Fruit fly (Drosophila melanogaster) whole organism, embryonic: Measurements from ENCODE around the gene CG15160.

Experiments
- Ada2b ChIP-seq: fragments of 200-800 bp; sonication (Bioruptor generic); IDR thresholded peaks from 2 replicates; pipeline ENCODE4 v1.3.6; 2022; ENCODE audit warnings: missing biosample characterization, missing genetic modification characterization
- Aef1 ChIP-seq: fragments of 200-800 bp; sonication (Bioruptor generic); IDR thresholded peaks from 3 replicates; pipeline ENCODE4 v1.3.6; 2022; ENCODE audit warnings: missing biosample characterization, missing genetic modification characterization
- B-H2 ChIP-seq: fragments of 200-800 bp; sonication (Bioruptor generic); optimal IDR thresholded peaks from 2 replicates; lab custom pipeline; 2018; ENCODE audit warnings: missing biosample characterization, mild to moderate bottlenecking, missing genetic modification characterization
- Bgb ChIP-seq: fragments of 200-800 bp; sonication (Bioruptor generic); IDR thresholded peaks from 2 replicates; pipeline ENCODE4 v1.3.6; 2022; ENCODE audit warnings: missing biosample characterization, missing genetic modification characterization; ENCODE audit not compliant: partially characterized antibody
- C15 ChIP-seq: fragments of 200-800 bp; sonication (Bioruptor generic); IDR thresholded peaks from 3 replicates; pipeline ENCODE4 v1.3.6; 2022; ENCODE audit warnings: missing biosample characterization, missing genetic modification characterization
- CG10274 ChIP-seq: fragments of 200-800 bp; sonication (Bioruptor generic); optimal IDR thresholded peaks from 3 replicates; lab custom pipeline; 2017; ENCODE audit warnings: missing biosample characterization, mild to moderate bottlenecking, missing genetic modification characterization
- CG11247 ChIP-seq: fragments of 200-800 bp; sonication (Bioruptor generic); IDR thresholded peaks from 2 replicates; pipeline ENCODE4 v1.3.6; 2022; ENCODE audit warnings: missing biosample characterization, missing genetic modification characterization
- CG11723 ChIP-seq: fragments of 200-800 bp; sonication (Bioruptor generic); optimal IDR thresholded peaks from 2 replicates; lab custom pipeline; 2017; ENCODE audit warnings: missing biosample characterization, mild to moderate bottlenecking, missing genetic modification characterization
- CG12391 ChIP-seq: fragments of 200-800 bp; sonication (Bioruptor generic); optimal IDR thresholded peaks from 3 replicates; lab custom pipeline; 2018; ENCODE audit warnings: missing biosample characterization, mild to moderate bottlenecking, missing genetic modification characterization, moderate library complexity
- CG1602 ChIP-seq: fragments of 200-800 bp; sonication (Bioruptor generic); optimal IDR thresholded peaks from 3 replicates; lab custom pipeline; 2016; ENCODE audit warnings: missing biosample characterization, missing genetic modification characterization
- CG17361 ChIP-seq: fragments of 200-800 bp; sonication (Bioruptor generic); IDR thresholded peaks from 3 replicates; pipeline ENCODE4 v1.3.6; 2022; ENCODE audit warnings: missing biosample characterization, missing genetic modification characterization
- CG3065 ChIP-seq: fragments of 200-800 bp; sonication (Bioruptor generic); optimal IDR thresholded peaks from 2 replicates; lab custom pipeline; 2016; ENCODE audit warnings: missing biosample characterization, missing genetic modification characterization
- CG34224 ChIP-seq: fragments of 200-800 bp; sonication (Bioruptor generic); IDR thresholded peaks from 3 replicates; pipeline ENCODE4 v1.3.6; 2022; ENCODE audit warnings: missing biosample characterization, missing genetic modification characterization; ENCODE audit not compliant: partially characterized antibody
- CG5180 ChIP-seq: fragments of 200-800 bp; sonication (Bioruptor generic); optimal IDR thresholded peaks from 3 replicates; lab custom pipeline; 2017; ENCODE audit warnings: missing biosample characterization, missing genetic modification characterization, mild to moderate bottlenecking, moderate library complexity, missing genetic modification reagents
- CG8089 ChIP-seq: fragments of 200-800 bp; sonication (Bioruptor generic); optimal IDR thresholded peaks from 3 replicates; lab custom pipeline; 2016; ENCODE audit warnings: missing biosample characterization, missing genetic modification characterization
- CG8478 ChIP-seq: fragments of >200 bp; optimal IDR thresholded peaks from 2 replicates; lab custom pipeline; 2018
- Deaf1 ChIP-seq: fragments of 200-800 bp; optimal IDR thresholded peaks from 3 replicates; lab custom pipeline; 2019; ENCODE audit warnings: missing biosample characterization, mild to moderate bottlenecking, missing genetic modification characterization, moderate library complexity
- Ets65A ChIP-seq: fragments of 200-800 bp; sonication (Bioruptor generic); peaks from one replicate; lab custom pipeline; 2016; ENCODE audit warnings: missing biosample characterization, missing genetic modification characterization
- Fer1 ChIP-seq: fragments of 200-800 bp; sonication (Bioruptor generic); optimal IDR thresholded peaks from 2 replicates; lab custom pipeline; 2017; ENCODE audit warnings: missing biosample characterization, mild to moderate bottlenecking, missing genetic modification characterization
- H2.0 ChIP-seq: fragments of 200-800 bp; sonication (Bioruptor generic); IDR thresholded peaks from 2 replicates; pipeline ENCODE4 v1.3.6; 2022; ENCODE audit warnings: missing biosample characterization, missing genetic modification characterization
- Hey ChIP-seq: fragments of 200-800 bp; sonication (Bioruptor generic); optimal IDR thresholded peaks from 3 replicates; lab custom pipeline; 2018; ENCODE audit warnings: missing biosample characterization, mild to moderate bottlenecking, missing genetic modification characterization
- Hr3 ChIP-seq: fragments of 200-800 bp; sonication (Bioruptor generic); optimal IDR thresholded peaks from 3 replicates; lab custom pipeline; 2016; ENCODE audit warnings: missing biosample characterization, missing genetic modification characterization
- Myb ChIP-seq: fragments of 200-800 bp; sonication (Bioruptor generic); optimal IDR thresholded peaks from 2 replicates; lab custom pipeline; 2016; ENCODE audit warnings: missing biosample characterization, missing genetic modification characterization
- NK7.1 ChIP-seq: fragments of 200-800 bp; sonication (Bioruptor generic); optimal IDR thresholded peaks from 3 replicates; lab custom pipeline; 2016; ENCODE audit warnings: missing biosample characterization, missing genetic modification characterization
- Optix ChIP-seq: fragments of 200-800 bp; sonication (Bioruptor generic); IDR thresholded peaks from 3 replicates; pipeline ENCODE4 v1.3.6; 2022; ENCODE audit warnings: missing biosample characterization, missing genetic modification characterization
- Ptx1 ChIP-seq: fragments of 200-800 bp; sonication (Bioruptor generic); IDR thresholded peaks from 2 replicates; pipeline ENCODE4 v1.3.6; 2022; ENCODE audit warnings: missing biosample characterization, missing genetic modification characterization
- Sox100B ChIP-seq: fragments of 200-800 bp; sonication (Bioruptor generic); optimal IDR thresholded peaks from 3 replicates; lab custom pipeline; 2018; ENCODE audit warnings: missing biosample characterization, mild to moderate bottlenecking, missing genetic modification characterization
- Trl ChIP-seq, 3 experiments: fragments of >200 bp in 2 of 3; fragments of 200-800 bp in 1 of 3; sonication (Bioruptor generic) in 1 of 3; optimal IDR thresholded peaks; 2 replicates in 1 of 3; 3 replicates in 2 of 3; lab custom pipeline; 2016 to 2017; ENCODE audit warnings: missing biosample characterization in 1 of 3, missing genetic modification characterization in 1 of 3
- ac ChIP-seq: fragments of 200-800 bp; sonication (Bioruptor generic); optimal IDR thresholded peaks from 3 replicates; lab custom pipeline; 2017; ENCODE audit warnings: missing biosample characterization, mild to moderate bottlenecking, missing genetic modification characterization
- ap ChIP-seq: fragments of 200-800 bp; sonication (Bioruptor generic); IDR thresholded peaks from 2 replicates; pipeline ENCODE4 v1.3.6; 2022; ENCODE audit warnings: missing biosample characterization, missing genetic modification characterization
- bowl ChIP-seq: fragments of 200-800 bp; sonication (Bioruptor generic); IDR thresholded peaks from 2 replicates; pipeline ENCODE4 v1.3.6; 2022; ENCODE audit warnings: missing biosample characterization, missing genetic modification characterization
- cato ChIP-seq: fragments of 200-800 bp; sonication (Bioruptor generic); optimal IDR thresholded peaks from 2 replicates; lab custom pipeline; 2016; ENCODE audit warnings: missing biosample characterization, missing genetic modification characterization, borderline replicate concordance
- chm ChIP-seq: fragments of 200-800 bp; sonication (Bioruptor generic); IDR thresholded peaks from 2 replicates; pipeline ENCODE4 v1.3.6; 2022; ENCODE audit warnings: missing biosample characterization, missing genetic modification characterization
- crol ChIP-seq: fragments of 200-800 bp; sonication (Bioruptor generic); IDR thresholded peaks from 2 replicates; pipeline ENCODE4 v1.3.6; 2022; ENCODE audit warnings: missing biosample characterization, missing genetic modification characterization
- ems ChIP-seq: fragments of 200-800 bp; sonication (Bioruptor generic); optimal IDR thresholded peaks from 3 replicates; lab custom pipeline; 2016; ENCODE audit warnings: missing biosample characterization, missing genetic modification characterization
- fd64A ChIP-seq: fragments of 200-800 bp; sonication (Bioruptor generic); optimal IDR thresholded peaks from 3 replicates; lab custom pipeline; 2018; ENCODE audit warnings: missing biosample characterization, mild to moderate bottlenecking, missing genetic modification characterization
- gfzf ChIP-seq: fragments of 200-800 bp; sonication (Bioruptor generic); optimal IDR thresholded peaks from 2 replicates; lab custom pipeline; 2016; ENCODE audit warnings: missing biosample characterization, mild to moderate bottlenecking, missing genetic modification characterization, moderate library complexity
- gro ChIP-seq: fragments of 200-800 bp; sonication (Bioruptor generic); optimal IDR thresholded peaks from 2 replicates; lab custom pipeline; 2016; ENCODE audit warnings: missing biosample characterization, missing genetic modification characterization
- her ChIP-seq: fragments of 200-800 bp; sonication (Bioruptor generic); optimal IDR thresholded peaks from 2 replicates; lab custom pipeline; 2016; ENCODE audit warnings: missing biosample characterization, missing genetic modification characterization
- hth ChIP-seq: fragments of >200 bp; optimal IDR thresholded peaks from 2 replicates; lab custom pipeline; 2017; ENCODE audit warnings: inconsistent platforms
- nau ChIP-seq: fragments of 200-800 bp; sonication (Bioruptor generic); optimal IDR thresholded peaks from 3 replicates; lab custom pipeline; 2017; ENCODE audit warnings: missing biosample characterization, mild to moderate bottlenecking, missing genetic modification characterization, missing genetic modification reagents
- nerfin-2 ChIP-seq: fragments of 200-800 bp; sonication (Bioruptor generic); IDR thresholded peaks from 2 replicates; pipeline ENCODE4 v1.3.6; 2022; ENCODE audit warnings: missing biosample characterization, missing genetic modification characterization; ENCODE audit not compliant: partially characterized antibody
- otp ChIP-seq: fragments of 200-800 bp; sonication (Bioruptor generic); IDR thresholded peaks from 3 replicates; pipeline ENCODE4, ENCODE4 v1.3.6; 2022; ENCODE audit warnings: missing biosample characterization, missing genetic modification characterization
- p53 ChIP-seq: fragments of 200-800 bp; sonication (Bioruptor generic); optimal IDR thresholded peaks from 2 replicates; lab custom pipeline; 2016; ENCODE audit warnings: missing biosample characterization, missing genetic modification characterization
- pho ChIP-seq: fragments of 200-800 bp; sonication (Bioruptor generic); optimal IDR thresholded peaks from 2 replicates; lab custom pipeline; 2016; ENCODE audit warnings: missing biosample characterization, missing genetic modification characterization
- pros ChIP-seq: fragments of 200-800 bp; sonication (Bioruptor generic); optimal IDR thresholded peaks from 3 replicates; lab custom pipeline; 2019; ENCODE audit warnings: missing biosample characterization, mild to moderate bottlenecking, missing genetic modification characterization, moderate library complexity
- repo ChIP-seq: fragments of 200-800 bp; sonication (Bioruptor generic); optimal IDR thresholded peaks from 2 replicates; lab custom pipeline; 2016; ENCODE audit warnings: missing biosample characterization, missing genetic modification characterization
- row ChIP-seq: fragments of 200-800 bp; sonication (Bioruptor generic); IDR thresholded peaks from 3 replicates; pipeline ENCODE4 v1.3.6; 2022; ENCODE audit warnings: missing biosample characterization, missing genetic modification characterization
- sd ChIP-seq: fragments of 200-800 bp; sonication (Bioruptor generic); optimal IDR thresholded peaks from 3 replicates; lab custom pipeline; 2018; ENCODE audit warnings: missing biosample characterization, mild to moderate bottlenecking, missing genetic modification characterization, moderate library complexity
- tap ChIP-seq: fragments of 200-800 bp; optimal IDR thresholded peaks from 3 replicates; lab custom pipeline; 2019; ENCODE audit warnings: missing biosample characterization, mild to moderate bottlenecking, missing genetic modification characterization, moderate library complexity
- ttk ChIP-seq: fragments of 200-800 bp; sonication (Bioruptor generic); IDR thresholded peaks from 2 replicates; pipeline ENCODE4 v2.1.2; 2022; ENCODE audit warnings: missing biosample characterization, missing genetic modification characterization

Gene CG15160

DNA sequence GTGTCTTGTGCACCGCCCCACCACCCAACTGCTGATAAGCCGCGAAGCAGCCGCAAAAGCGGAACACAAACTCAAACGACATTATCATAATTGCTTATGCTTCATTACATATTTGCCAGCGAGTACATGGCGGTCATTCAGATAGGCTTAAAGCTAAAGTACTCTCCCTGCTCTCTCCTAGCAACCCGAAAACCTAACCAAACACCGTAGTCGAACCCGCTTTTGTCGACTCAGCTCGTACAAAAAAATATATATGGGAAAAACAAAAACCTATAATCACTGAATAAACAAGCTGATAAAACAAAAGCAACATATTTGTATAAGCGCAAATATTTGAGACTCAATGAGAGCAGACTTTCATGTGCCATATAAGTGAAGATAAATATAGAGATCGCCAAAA, 36.3 kb downstream of the CG15160 start (continued):
- TF ChIP-seq her (GFP tag; lab: Kevin White, UChicago) (peak; percentile 80), Ets65A (GFP tag; lab: Kevin White, UChicago) (peak; percentile 78), otp (GFP tag; lab: Robert Waterston, UW) (peak; percentile 85), C15 (peak; percentile 56; the same call in 1 of the 3 replicates), Fer1 (GFP tag; lab: Kevin White, UChicago) (peak; percentile 91), CG10274 (peak; percentile 47), pros (GFP tag; lab: Kevin White, UChicago) (no peak), Hey (peak; percentile 79), CG11247 (GFP tag; lab: Robert Waterston, UW) (peak; percentile 38; the same call in 1 of the 2 replicates), CG11723 (GFP tag; lab: Kevin White, UChicago) (peak; percentile 77), Ada2b (peak; percentile 12; the same call in 1 of the 2 replicates), CG5180 (peak; percentile 61), CG3065 (peak; percentile 72), Myb (GFP tag; lab: Kevin White, UChicago) (peak; percentile 70), nau (GFP tag; lab: Kevin White, UChicago) (peak; percentile 94), B-H2 (GFP tag; lab: Kevin White, UChicago) (peak; percentile 82), ems (GFP tag; lab: Kevin White, UChicago) (peak; percentile 50), fd64A (GFP tag; lab: Kevin White, UChicago) (peak; percentile 83), hth (lab: Kevin White, UChicago) (no peak), tap (tag; lab: Kevin White, UChicago) (peak; percentile 36), row (GFP tag; lab: Robert Waterston, UW) (peak; percentile 20; the same call in 1 of the 3 replicates), CG12391 (peak; percentile 62), Sox100B (peak; percentile 75), ap (GFP tag; lab: Robert Waterston, UW) (peak; percentile 51; the same call in 1 of the 2 replicates), p53 (GFP tag; lab: Kevin White, UChicago) (peak; percentile 61), CG34224 (GFP tag; lab: Robert Waterston, UW) (no peak), repo (GFP tag; lab: Kevin White, UChicago) (peak; percentile 76), Ptx1 (GFP tag; lab: Robert Waterston, UW) (0 out of 2 replicates have a peak, but pooled peaks have one; percentile 11), Optix (GFP tag; lab: Robert Waterston, UW) (peak; percentile 60; the same call in 2 of the 3 replicates), ttk (GFP tag; lab: Robert Waterston, UW) (peak; percentile 25; the same call in 1 of the 2 replicates), pho (GFP tag; lab: Kevin White, UChicago) (peak; percentile 85), ac (GFP tag; lab: Kevin White, UChicago) (peak; percentile 69), CG17361 (GFP tag; lab: Robert Waterston, UW) (peak; percentile 63; the same call in 2 of the 3 replicates), CG8478 (no peak), cato (GFP tag; lab: Kevin White, UChicago) (peak; percentile 55), CG1602 (GFP tag; lab: Kevin White, UChicago) (peak; percentile 70), crol (peak; percentile 35; the same call in 1 of the 2 replicates), bowl (peak; percentile 47; the same call in 1 of the 2 replicates), Aef1 (GFP tag; lab: Robert Waterston, UW) (no peak), chm (peak; percentile 85), Trl (optimal IDR thresholded peaks at IDR 0.05; lab: Kevin White, UChicago) (peak in 1 of 2 experiments; percentile 0), Trl (GFP tag; optimal IDR thresholded peaks at IDR 0.05; lab: Kevin White, UChicago) (peak; percentile 85), nerfin-2 (GFP tag; lab: Robert Waterston, UW) (no peak), Bgb (GFP tag; lab: Robert Waterston, UW) (no peak), CG8089 (peak; percentile 86), gro (GFP tag; lab: Kevin White, UChicago) (peak; percentile 89), NK7.1 (GFP tag; lab: Kevin White, UChicago) (peak; percentile 76), gfzf (GFP tag; lab: Kevin White, UChicago) (peak; percentile 6), sd (tag; lab: Kevin White, UChicago) (peak; percentile 85), H2.0 (GFP tag; lab: Robert Waterston, UW) (peak; percentile 57), Deaf1 (tag; lab: Kevin White, UChicago) (peak; percentile 38), Hr3 (GFP tag; lab: Kevin White, UChicago) (peak; percentile 61)
